Fruit fly (Drosophila melanogaster) whole organism, embryonic: ENCODE data around the gene Sf3b1.
A peak's percentile ranks its signal among the peaks of the same experiment; 100 is the strongest.

ENCODE experiments used
- Ada2b ChIP-seq: fragments of 200-800 bp; sonication (Bioruptor generic); IDR thresholded peaks from 2 replicates; pipeline ENCODE4 v1.3.6; 2022; ENCODE audit warnings: missing biosample characterization, missing genetic modification characterization
- BEAF-32 ChIP-seq: fragments of 200-800 bp; sonication (Bioruptor generic); optimal IDR thresholded peaks from 3 replicates; lab custom pipeline; 2017; ENCODE audit warnings: missing biosample characterization, missing genetic modification characterization, mild to moderate bottlenecking, moderate library complexity, missing genetic modification reagents
- CG10321 ChIP-seq: fragments of 200-800 bp; sonication (Bioruptor generic); IDR thresholded peaks from 2 replicates; pipeline ENCODE4 v1.3.6; 2022; ENCODE audit warnings: missing biosample characterization, missing genetic modification characterization
- CG10366 ChIP-seq: fragments of 200-800 bp; sonication (Bioruptor generic); IDR thresholded peaks from 2 replicates; pipeline ENCODE4 v1.3.6; 2022; ENCODE audit warnings: missing biosample characterization, missing genetic modification characterization
- CG13287 ChIP-seq: fragments of 200-800 bp; sonication (Bioruptor generic); IDR thresholded peaks from 2 replicates; pipeline ENCODE4 v1.3.6; 2022; ENCODE audit warnings: missing biosample characterization, missing genetic modification characterization; ENCODE audit not compliant: partially characterized antibody
- CG14050 ChIP-seq: fragments of 200-800 bp; sonication (Bioruptor generic); IDR thresholded peaks from 3 replicates; pipeline ENCODE4 v1.3.6; 2022; ENCODE audit warnings: missing biosample characterization, missing genetic modification characterization
- CG14965 ChIP-seq: fragments of 200-800 bp; sonication (Bioruptor generic); optimal IDR thresholded peaks from 2 replicates; lab custom pipeline; 2016; ENCODE audit warnings: missing biosample characterization, missing genetic modification characterization, borderline replicate concordance
- CG17568 ChIP-seq: fragments of 200-800 bp; sonication (Bioruptor generic); optimal IDR thresholded peaks from 2 replicates; lab custom pipeline; 2018; ENCODE audit warnings: missing biosample characterization, mild to moderate bottlenecking, missing genetic modification characterization, moderate library complexity
- CG18011 ChIP-seq: fragments of 200-800 bp; sonication (Bioruptor generic); optimal IDR thresholded peaks from 2 replicates; lab custom pipeline; 2017; ENCODE audit warnings: missing biosample characterization, missing genetic modification characterization, mild to moderate bottlenecking, moderate library complexity, missing genotype
- CG2120 ChIP-seq: fragments of 200-800 bp; sonication (Bioruptor generic); optimal IDR thresholded peaks from 3 replicates; lab custom pipeline; 2016; ENCODE audit warnings: missing biosample characterization, missing genetic modification characterization
- CG3065 ChIP-seq: fragments of 200-800 bp; sonication (Bioruptor generic); optimal IDR thresholded peaks from 2 replicates; lab custom pipeline; 2016; ENCODE audit warnings: missing biosample characterization, missing genetic modification characterization
- CG3838 ChIP-seq: fragments of 200-800 bp; sonication (Bioruptor generic); optimal IDR thresholded peaks from 3 replicates; lab custom pipeline; 2016; ENCODE audit warnings: missing biosample characterization, missing genetic modification characterization
- CG3847 ChIP-seq: fragments of 200-800 bp; sonication (Bioruptor generic); IDR thresholded peaks from 2 replicates; pipeline ENCODE4 v1.3.6; 2022; ENCODE audit warnings: missing biosample characterization, missing genetic modification characterization
- CG4820 ChIP-seq: fragments of 200-800 bp; sonication (Bioruptor generic); optimal IDR thresholded peaks from 3 replicates; lab custom pipeline; 2016; ENCODE audit warnings: missing biosample characterization, missing genetic modification characterization
- CG6683 ChIP-seq: fragments of 200-800 bp; sonication (Bioruptor generic); optimal IDR thresholded peaks from 2 replicates; lab custom pipeline; 2017; ENCODE audit warnings: missing biosample characterization, mild to moderate bottlenecking, missing genetic modification characterization, missing genetic modification reagents
- CG7928 ChIP-seq: fragments of 200-800 bp; sonication (Bioruptor generic); optimal IDR thresholded peaks from 2 replicates; lab custom pipeline; 2017; ENCODE audit warnings: missing biosample characterization, mild to moderate bottlenecking, missing genetic modification characterization
- CG7987 ChIP-seq: fragments of 200-800 bp; sonication (Bioruptor generic); optimal IDR thresholded peaks from 2 replicates; lab custom pipeline; 2018; ENCODE audit warnings: missing biosample characterization, mild to moderate bottlenecking, missing genetic modification characterization, moderate library complexity
- CoRest ChIP-seq: fragments of 200-800 bp; sonication (Bioruptor generic); optimal IDR thresholded peaks from 3 replicates; lab custom pipeline; 2018; ENCODE audit warnings: missing biosample characterization, mild to moderate bottlenecking, missing genetic modification characterization, moderate library complexity
- Dll ChIP-seq: fragments of 200-800 bp; sonication (Bioruptor generic); IDR thresholded peaks from 4 replicates; pipeline ENCODE4 v1.3.6; 2022; ENCODE audit warnings: missing biosample characterization, missing genetic modification characterization; ENCODE audit not compliant: partially characterized antibody
- Doc2 ChIP-seq: fragments of 200-800 bp; sonication (Bioruptor generic); IDR thresholded peaks from 2 replicates; pipeline ENCODE4 v1.3.6; 2022; ENCODE audit warnings: missing biosample characterization, missing genetic modification characterization
- E2f1 ChIP-seq: fragments of 200-800 bp; sonication (Bioruptor generic); IDR thresholded peaks from 2 replicates; pipeline ENCODE4 v1.3.6; 2022; ENCODE audit warnings: missing biosample characterization, missing genetic modification characterization
- Eip74EF ChIP-seq, 2 experiments: fragments of 200-800 bp in 1 of 2; fragments of >200 bp in 1 of 2; sonication (Bioruptor generic) in 1 of 2; optimal IDR thresholded peaks; 2 replicates each; lab custom pipeline; 2017 to 2019; ENCODE audit warnings: missing biosample characterization in 2 of 2, missing genetic modification characterization in 2 of 2, mild to moderate bottlenecking in 1 of 2, moderate library complexity in 1 of 2
- Fer1 ChIP-seq: fragments of 200-800 bp; sonication (Bioruptor generic); optimal IDR thresholded peaks from 2 replicates; lab custom pipeline; 2017; ENCODE audit warnings: missing biosample characterization, mild to moderate bottlenecking, missing genetic modification characterization
- Fer2 ChIP-seq: fragments of 200-800 bp; sonication (Bioruptor generic); optimal IDR thresholded peaks from 2 replicates; lab custom pipeline; 2018; ENCODE audit warnings: missing biosample characterization, mild to moderate bottlenecking, missing genetic modification characterization, moderate library complexity
- Gug ChIP-seq: fragments of 200-800 bp; sonication (Bioruptor generic); IDR thresholded peaks from 4 replicates; pipeline ENCODE4 v1.3.6; 2022; ENCODE audit warnings: missing biosample characterization, missing genetic modification characterization
- HLH4C ChIP-seq: fragments of 200-800 bp; sonication (Bioruptor generic); IDR thresholded peaks from 3 replicates; pipeline ENCODE4 v1.3.6; 2022; ENCODE audit warnings: missing biosample characterization, missing genetic modification characterization; ENCODE audit not compliant: partially characterized antibody
- Lpt ChIP-seq: fragments of >200 bp; optimal IDR thresholded peaks from 2 replicates; lab custom pipeline; 2018; ENCODE audit warnings: missing biosample characterization, missing genetic modification characterization
- MBD-R2 ChIP-seq: fragments of 200-800 bp; sonication (Bioruptor generic); IDR thresholded peaks from 2 replicates; pipeline ENCODE4 v1.3.6; 2022; ENCODE audit warnings: missing biosample characterization, missing genetic modification characterization
- Mes4 ChIP-seq: fragments of 200-800 bp; sonication (Bioruptor generic); optimal IDR thresholded peaks from 2 replicates; lab custom pipeline; 2016; ENCODE audit warnings: missing biosample characterization, missing genetic modification characterization
- Nf-YB ChIP-seq: fragments of 200-800 bp; sonication (Bioruptor generic); optimal IDR thresholded peaks from 3 replicates; lab custom pipeline; 2019; ENCODE audit warnings: missing biosample characterization, mild to moderate bottlenecking, missing genetic modification characterization, moderate library complexity
- Ptx1 ChIP-seq: fragments of 200-800 bp; sonication (Bioruptor generic); IDR thresholded peaks from 2 replicates; pipeline ENCODE4 v1.3.6; 2022; ENCODE audit warnings: missing biosample characterization, missing genetic modification characterization
- Scr ChIP-seq: fragments of 200-800 bp; sonication (Bioruptor generic); IDR thresholded peaks from 2 replicates; pipeline ENCODE4 v1.3.6; 2022; ENCODE audit warnings: missing biosample characterization, missing genetic modification characterization; ENCODE audit not compliant: partially characterized antibody
- Sox100B ChIP-seq: fragments of 200-800 bp; sonication (Bioruptor generic); optimal IDR thresholded peaks from 3 replicates; lab custom pipeline; 2018; ENCODE audit warnings: missing biosample characterization, mild to moderate bottlenecking, missing genetic modification characterization
- Sry-β ChIP-seq: fragments of 200-800 bp; sonication (Bioruptor generic); optimal IDR thresholded peaks from 2 replicates; lab custom pipeline; 2018; ENCODE audit warnings: missing biosample characterization, mild to moderate bottlenecking, missing genetic modification characterization, moderate library complexity
- Sry-δ ChIP-seq: fragments of 200-800 bp; sonication (Bioruptor generic); optimal IDR thresholded peaks from 2 replicates; lab custom pipeline; 2016; ENCODE audit warnings: missing biosample characterization, missing genetic modification characterization
- TFAM ChIP-seq: fragments of 200-800 bp; sonication (Bioruptor generic); optimal IDR thresholded peaks from 2 replicates; lab custom pipeline; 2017; ENCODE audit warnings: missing biosample characterization, missing genetic modification characterization, inconsistent platforms
- croc ChIP-seq: fragments of 200-800 bp; sonication (Bioruptor generic); conservative IDR thresholded peaks from 3 replicates; pipeline ENCODE4 v1.3.6; 2022; ENCODE audit warnings: missing biosample characterization, missing genetic modification characterization
- ewg ChIP-seq: fragments of 200-800 bp; sonication (Bioruptor generic); optimal IDR thresholded peaks from 3 replicates; lab custom pipeline; 2017; ENCODE audit warnings: mild to moderate bottlenecking, missing biosample characterization, missing genetic modification reagents, missing genetic modification characterization
- exex ChIP-seq: fragments of 200-800 bp; sonication (Bioruptor generic); optimal IDR thresholded peaks from 4 replicates; lab custom pipeline; 2018; ENCODE audit warnings: missing biosample characterization, mild to moderate bottlenecking, missing genetic modification characterization, moderate library complexity
- fd3F ChIP-seq: fragments of 200-800 bp; sonication (Bioruptor generic); optimal IDR thresholded peaks from 2 replicates; lab custom pipeline; 2018; ENCODE audit warnings: missing biosample characterization, mild to moderate bottlenecking, missing genetic modification characterization, moderate library complexity
- fru ChIP-seq: fragments of >200 bp; optimal IDR thresholded peaks from 2 replicates; lab custom pipeline; 2017
- insv ChIP-seq, 2 experiments: fragments of 200-800 bp; sonication (Bioruptor generic); optimal IDR thresholded peaks; 3 replicates each; lab custom pipeline; 2016 to 2018; ENCODE audit warnings: missing biosample characterization in 2 of 2, missing genetic modification characterization in 2 of 2
- ranshi ChIP-seq: fragments of 200-800 bp; sonication (Bioruptor generic); IDR thresholded peaks from 2 replicates; pipeline ENCODE4 v1.3.6; 2022; ENCODE audit warnings: missing biosample characterization, missing genetic modification characterization
- seq ChIP-seq: fragments of 200-800 bp; sonication (Bioruptor generic); IDR thresholded peaks from 2 replicates; pipeline ENCODE4 v1.3.6; 2022; ENCODE audit warnings: missing biosample characterization, missing genetic modification characterization
- stc ChIP-seq: fragments of 200-800 bp; sonication (Bioruptor generic); IDR thresholded peaks from 2 replicates; pipeline ENCODE4 v1.3.6; 2022; ENCODE audit warnings: missing biosample characterization, missing genetic modification characterization
- tio ChIP-seq: fragments of 200-800 bp; sonication (Bioruptor generic); optimal IDR thresholded peaks from 2 replicates; lab custom pipeline; 2017; ENCODE audit warnings: missing biosample characterization, missing genetic modification characterization, inconsistent platforms
- tup ChIP-seq: fragments of 200-800 bp; sonication (Bioruptor generic); optimal IDR thresholded peaks from 2 replicates; lab custom pipeline; 2016; ENCODE audit warnings: missing biosample characterization, mild to moderate bottlenecking, missing genetic modification characterization, moderate library complexity
- twi ChIP-seq: fragments of 200-800 bp; optimal IDR thresholded peaks from 2 replicates; lab custom pipeline; 2019; ENCODE audit warnings: missing biosample characterization, mild to moderate bottlenecking, missing genetic modification characterization, moderate library complexity
- wor ChIP-seq: fragments of 200-800 bp; sonication (Bioruptor generic); IDR thresholded peaks from 2 replicates; pipeline ENCODE4 v1.3.6; 2022; ENCODE audit warnings: missing biosample characterization, missing genetic modification characterization
- z ChIP-seq: fragments of 200-800 bp; sonication (Bioruptor generic); IDR thresholded peaks from 3 replicates; pipeline ENCODE4 v1.3.6; 2022; ENCODE audit warnings: missing biosample characterization, missing genetic modification characterization

Sf3b1 gene

dm6 chr2L:540572-541210, 27.4 kb upstream of the Sf3b1 start (continued):
- no peak for TF ChIP-seq TFAM (GFP tag; lab: Kevin White, UChicago)
- TF ChIP-seq Eip74EF (GFP tag; optimal IDR thresholded peaks at IDR 0.05; lab: Kevin White, UChicago), result peak in 1 of 2 experiments; percentile 54
- TF ChIP-seq Nf-YB, result peak; percentile 43
- no peak for TF ChIP-seq croc (GFP tag; lab: Robert Waterston, UW)
- no peak for TF ChIP-seq CG7987
- TF ChIP-seq Sox100B (GFP tag; lab: Kevin White, UChicago), result no peak
- no peak for TF ChIP-seq CG6683 (GFP tag; lab: Kevin White, UChicago)
- peak; percentile 21 for TF ChIP-seq Mes4
- TF ChIP-seq CG10321 (GFP tag; lab: Robert Waterston, UW), result no peak
- no peak for TF ChIP-seq fru (lab: Kevin White, UChicago)
- no peak for TF ChIP-seq ewg (GFP tag; lab: Kevin White, UChicago)
- TF ChIP-seq twi (tag; lab: Kevin White, UChicago), result peak; percentile 8
- no peak for TF ChIP-seq CG17568
- TF ChIP-seq tio (GFP tag; lab: Kevin White, UChicago), result no peak
- TF ChIP-seq CG3838 (GFP tag; lab: Kevin White, UChicago), result no peak
- TF ChIP-seq CG2120 (GFP tag; lab: Kevin White, UChicago), result no peak
- TF ChIP-seq ranshi, result no peak
- TF ChIP-seq Gug (GFP tag; lab: Robert Waterston, UW), result 0 out of 4 replicates have a peak, but pooled peaks have one; percentile 7
- no peak for TF ChIP-seq CG10366 (GFP tag; lab: Robert Waterston, UW)
- TF ChIP-seq Dll (GFP tag; lab: Robert Waterston, UW), result peak; percentile 77; the same call in 3 of the 4 replicates
- no peak; the same call in 1 of the 2 replicates for TF ChIP-seq MBD-R2 (GFP tag; lab: Robert Waterston, UW)
- peak; percentile 39 for TF ChIP-seq BEAF-32 (GFP tag; lab: Kevin White, UChicago)
- TF ChIP-seq Ada2b, result no peak
- TF ChIP-seq CG3847, result peak; percentile 89
- TF ChIP-seq Lpt (GFP tag; lab: Kevin White, UChicago), result no peak
- no peak for TF ChIP-seq Doc2 (GFP tag; lab: Robert Waterston, UW)
- no peak for TF ChIP-seq wor (GFP tag; lab: Robert Waterston, UW)
- TF ChIP-seq fd3F (GFP tag; lab: Kevin White, UChicago), result no peak
- peak; percentile 63 for TF ChIP-seq Scr (GFP tag; lab: Robert Waterston, UW)
- no peak for TF ChIP-seq CG14050 (GFP tag; lab: Robert Waterston, UW)
- TF ChIP-seq CG4820 (GFP tag; lab: Kevin White, UChicago), result no peak
- no peak for TF ChIP-seq exex (tag; lab: Kevin White, UChicago)
- peak; percentile 79 for TF ChIP-seq CoRest (tag; lab: Kevin White, UChicago)
- no peak for TF ChIP-seq CG3065 (GFP tag; lab: Kevin White, UChicago)
- TF ChIP-seq CG13287 (GFP tag; lab: Robert Waterston, UW), result peak; percentile 74
- no peak for TF ChIP-seq CG18011 (GFP tag; lab: Kevin White, UChicago)
- TF ChIP-seq insv (GFP tag; optimal IDR thresholded peaks at IDR 0.05; lab: Kevin White, UChicago), result peak in 1 of 2 experiments; percentile 43
- no peak for TF ChIP-seq Ptx1 (GFP tag; lab: Robert Waterston, UW)
- no peak for TF ChIP-seq tup
- no peak for TF ChIP-seq E2f1
- TF ChIP-seq Sry-β (GFP tag; lab: Kevin White, UChicago), result no peak
- TF ChIP-seq Fer2 (tag; lab: Kevin White, UChicago), result no peak
- no peak for TF ChIP-seq seq (GFP tag; lab: Robert Waterston, UW)
- TF ChIP-seq Sry-δ (GFP tag; lab: Kevin White, UChicago), result peak; percentile 35
- TF ChIP-seq stc (GFP tag; lab: Robert Waterston, UW), result no peak
- TF ChIP-seq HLH4C (GFP tag; lab: Robert Waterston, UW), result peak; percentile 55; the same call in 1 of the 3 replicates
- TF ChIP-seq CG7928 (GFP tag; lab: Kevin White, UChicago), result peak; percentile 9
- peak; percentile 6 for TF ChIP-seq Fer1 (GFP tag; lab: Kevin White, UChicago)
- TF ChIP-seq z (GFP tag; lab: Robert Waterston, UW), result no peak
- no peak for TF ChIP-seq CG14965 (GFP tag; lab: Kevin White, UChicago)
